Worm (Caenorhabditis elegans): Measurements from ENCODE around the gene fbxa-170.

fbxa-170 gene

DNA sequence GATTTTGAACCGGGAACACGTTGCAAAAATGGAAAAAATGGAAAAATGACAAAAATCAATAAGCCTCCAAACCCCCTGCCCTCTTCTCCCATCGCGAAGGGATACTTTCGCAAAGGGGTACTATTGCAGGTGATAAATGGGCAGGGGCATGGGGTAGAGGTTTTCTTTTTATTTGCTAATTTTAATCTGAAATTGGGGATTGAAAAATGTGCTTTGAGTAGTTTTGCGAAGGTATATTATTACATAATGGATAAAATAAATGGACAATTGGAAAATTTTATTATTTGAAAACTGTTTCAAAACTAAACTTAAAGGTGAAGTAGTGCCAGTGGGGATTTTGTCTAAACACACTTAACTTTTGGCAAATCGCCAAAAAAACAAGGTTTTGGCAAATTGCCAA, 50.9 kb downstream of the fbxa-170 start:
- TF ChIP-seq scrt-1 (GFP tag; IDR thresholded peaks at IDR 0.05), result peak; percentile 67; the same call in 1 of the 2 replicates
- no peak for TF ChIP-seq tra-4 (tag; optimal IDR thresholded peaks at IDR 0.05)
- 0 out of 2 replicates have a peak, but pooled peaks have one; percentile 42 for TF ChIP-seq sea-1 (GFP tag; conservative IDR thresholded peaks at IDR 0.05)
- TF ChIP-seq B0310.2 (tag; optimal IDR thresholded peaks at IDR 0.05), result no peak
- no peak for TF ChIP-seq ets-7 (tag; optimal IDR thresholded peaks at IDR 0.05)
- TF ChIP-seq flt-1 (GFP tag; IDR thresholded peaks at IDR 0.05), result peak; percentile 48
- TF ChIP-seq ceh-13 (GFP tag; optimal IDR thresholded peaks at IDR 0.05), result no peak
- peak; percentile 71 for TF ChIP-seq pes-1 (GFP tag; IDR thresholded peaks at IDR 0.05)
- TF ChIP-seq F13C5.2 (tag; optimal IDR thresholded peaks at IDR 0.05), result peak; percentile 77
- peak; percentile 11 for TF ChIP-seq hnd-1 (tag; optimal IDR thresholded peaks at IDR 0.05)
- no peak for TF ChIP-seq ceh-36 (tag; optimal IDR thresholded peaks at IDR 0.05)
- TF ChIP-seq aly-1 (tag; optimal IDR thresholded peaks at IDR 0.05), result no peak
- peak; percentile 80 for TF ChIP-seq hmg-4 (GFP tag; optimal IDR thresholded peaks at IDR 0.05)
- TF ChIP-seq tbx-11 (GFP tag; IDR thresholded peaks at IDR 0.05), result 0 out of 2 replicates have a peak, but pooled peaks have one; percentile 46
- peak; percentile 53 for TF ChIP-seq tbx-37 (GFP tag; conservative IDR thresholded peaks at IDR 0.05)
- TF ChIP-seq hmbx-1 (tag; optimal IDR thresholded peaks at IDR 0.05), result no peak
- TF ChIP-seq ama-1 (optimal IDR thresholded peaks at IDR 0.05), result no peak
